Worm (Caenorhabditis elegans): ENCODE results near the gene W03G11.2.

Gene W03G11.2

ce11 chrX:12093992-12094391 lies 14.4 kb downstream of the W03G11.2 start:
- TF ChIP-seq attf-6 (GFP tag; IDR thresholded peaks at IDR 0.05) (no peak), cebp-1 (GFP tag; IDR thresholded peaks at IDR 0.05) (0 out of 2 replicates have a peak, but pooled peaks have one; percentile 45), cebp-1 (tag; optimal IDR thresholded peaks at IDR 0.05) (no peak), let-607 (tag; optimal IDR thresholded peaks at IDR 0.05) (no peak)

DNA sequence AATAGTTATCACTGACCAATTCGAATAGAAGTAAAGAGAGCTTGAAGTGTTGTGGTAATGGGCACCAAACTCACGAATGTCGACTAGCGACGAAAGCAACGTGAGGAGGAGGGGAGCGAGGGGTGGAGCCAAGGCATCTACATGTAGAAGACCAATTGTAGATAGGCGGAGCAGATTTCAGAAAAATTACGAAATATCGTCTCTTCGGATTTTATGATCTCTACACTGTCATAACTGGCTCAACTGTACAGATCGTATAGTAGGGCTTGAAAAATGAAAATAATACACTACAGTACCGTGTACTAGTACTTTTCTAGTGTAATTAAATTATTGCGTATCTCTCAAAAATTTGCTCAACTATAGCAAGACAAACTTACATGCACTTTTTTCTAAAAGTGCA lies 15.4 kb downstream of the W03G11.2 start, which contains the start of gene W03G11.4:
TSS of gene W03G11.4 (minus strand) at position 101 of the 400 bp plus-strand sequence.
- TF ChIP-seq cebp-1 (GFP tag; IDR thresholded peaks at IDR 0.05) (no peak), cebp-1 (tag; optimal IDR thresholded peaks at IDR 0.05) (no peak), madf-10 (tag; optimal IDR thresholded peaks at IDR 0.05) (no peak), K11D2.4 (GFP tag; IDR thresholded peaks at IDR 0.05) (no peak), nhr-27 (tag; optimal IDR thresholded peaks at IDR 0.05) (no peak), chd-7 (tag; optimal IDR thresholded peaks at IDR 0.05) (no peak), F49E8.2 (tag; optimal IDR thresholded peaks at IDR 0.05; ENCODE audit: insufficient read depth) (no peak), let-607 (tag; optimal IDR thresholded peaks at IDR 0.05) (no peak), snpc-3.4 (tag; optimal IDR thresholded peaks at IDR 0.05) (no peak), F52B5.7 (tag; optimal IDR thresholded peaks at IDR 0.05) (no peak), dpl-1 (GFP tag; optimal IDR thresholded peaks at IDR 0.05) (no peak), repo-1 (tag; optimal IDR thresholded peaks at IDR 0.05) (no peak)

DNA sequence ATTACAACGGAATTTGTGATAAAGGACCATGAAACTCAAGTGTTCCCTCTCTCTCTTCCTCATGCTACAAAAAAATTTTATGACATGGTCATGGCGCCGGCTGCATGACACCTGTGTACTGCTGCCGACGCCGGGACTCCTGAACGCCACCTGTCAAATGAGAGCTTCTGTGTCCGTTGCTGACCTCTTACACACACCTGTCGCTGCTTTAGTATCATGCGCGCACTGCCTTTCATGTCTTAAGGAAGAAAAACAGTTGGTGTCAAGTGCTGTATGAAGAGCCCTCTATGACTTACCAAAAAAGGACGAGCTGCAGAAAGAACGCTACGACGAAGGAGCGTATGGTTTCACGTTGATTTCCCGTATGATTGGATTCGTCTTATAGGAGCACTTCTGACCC lies 15.8 kb downstream of the W03G11.2 start:
- TF ChIP-seq snpc-3.4 (tag; optimal IDR thresholded peaks at IDR 0.05) = no peak
- no peak for TF ChIP-seq T07F8.4 (tag; optimal IDR thresholded peaks at IDR 0.05)
- TF ChIP-seq bed-1 (GFP tag; IDR thresholded peaks at IDR 0.05) = no peak
- TF ChIP-seq K11D2.4 (GFP tag; IDR thresholded peaks at IDR 0.05) = 0 out of 2 replicates have a peak, but pooled peaks have one; percentile 30

DNA sequence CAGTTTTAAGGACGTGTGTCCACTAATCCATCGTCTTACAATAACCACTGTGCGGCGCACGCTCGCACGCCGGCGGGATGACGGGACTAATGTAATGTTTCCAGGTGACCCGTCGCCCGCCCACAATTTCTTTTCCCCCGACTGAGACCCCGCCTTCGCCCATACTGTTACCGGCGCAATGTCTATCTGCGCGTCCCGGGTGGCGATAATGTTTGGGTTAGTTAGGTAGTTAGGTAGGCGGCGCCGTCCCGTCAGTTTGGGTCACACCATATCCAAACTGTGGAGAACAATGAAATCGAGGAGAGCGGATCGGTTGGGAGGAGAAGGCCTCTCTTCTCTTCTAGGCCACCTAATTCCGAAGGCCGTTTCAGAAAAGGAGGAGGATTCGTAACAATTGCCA lies 22.1 kb downstream of the W03G11.2 start:
- TF ChIP-seq dox-1 (GFP tag; IDR thresholded peaks at IDR 0.05) (0 out of 2 replicates have a peak, but pooled peaks have one; percentile 8), snpc-1.1 (tag; optimal IDR thresholded peaks at IDR 0.05; ENCODE audit: insufficient read depth) (no peak), zfh-2 (GFP tag; conservative IDR thresholded peaks at IDR 0.05) (peak; percentile 69)

DNA sequence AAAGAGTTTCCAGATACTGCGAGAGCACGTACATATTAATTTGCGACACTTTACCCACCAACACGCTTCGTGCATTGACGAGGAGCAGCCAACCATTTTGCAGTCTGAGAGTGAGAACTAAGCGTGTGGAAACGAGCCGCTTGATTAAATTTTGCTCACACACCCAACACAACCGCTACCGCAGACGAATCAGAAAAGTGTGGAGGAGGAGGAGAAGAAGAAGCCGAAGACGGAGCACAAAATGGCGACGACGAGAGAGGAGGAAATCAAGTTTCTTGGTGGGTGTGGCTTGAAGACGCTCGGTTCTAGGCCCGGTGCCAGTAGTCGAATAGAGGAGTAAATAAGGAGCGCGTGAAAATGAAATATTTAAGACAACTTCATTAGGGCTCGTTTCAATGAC lies 25.6 kb downstream of the W03G11.2 start:
- peak; percentile 61 for TF ChIP-seq zfh-2 (GFP tag; conservative IDR thresholded peaks at IDR 0.05)
- no peak for TF ChIP-seq ccch-3 (GFP tag; optimal IDR thresholded peaks at IDR 0.05)

DNA sequence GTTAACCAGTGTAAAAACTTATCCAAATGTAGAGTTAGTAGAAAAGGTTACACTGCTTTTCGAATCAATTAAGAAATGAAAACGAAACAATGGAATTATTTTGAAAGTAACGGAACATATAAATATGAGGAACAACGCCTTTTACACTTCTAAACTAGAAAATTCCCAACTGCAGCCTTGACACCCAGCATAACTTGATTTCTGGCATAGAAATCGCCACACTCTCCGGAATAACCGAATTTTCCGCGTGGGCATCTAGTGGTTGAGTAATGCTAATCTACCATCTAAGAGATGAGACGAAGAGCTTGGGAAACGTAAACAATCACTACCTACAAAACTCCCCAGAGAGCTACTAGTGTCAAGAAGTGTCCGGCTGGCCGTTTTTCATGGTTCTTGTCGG lies 27.2 kb downstream of the W03G11.2 start:
- TF ChIP-seq Y53G8AR.9 (GFP tag; conservative IDR thresholded peaks at IDR 0.05) = no peak
- no peak for TF ChIP-seq ztf-18 (tag; optimal IDR thresholded peaks at IDR 0.05)
- no peak for TF ChIP-seq dox-1 (GFP tag; IDR thresholded peaks at IDR 0.05)
- no peak for TF ChIP-seq hmg-20 (GFP tag; IDR thresholded peaks at IDR 0.05)
- no peak for TF ChIP-seq cebp-2 (GFP tag; IDR thresholded peaks at IDR 0.05)
- TF ChIP-seq T07F8.4 (tag; optimal IDR thresholded peaks at IDR 0.05) = no peak
- TF ChIP-seq ztf-3 (GFP tag; optimal IDR thresholded peaks at IDR 0.05) = no peak
- no peak for TF ChIP-seq hsf-1 (GFP tag; IDR thresholded peaks at IDR 0.05)
- TF ChIP-seq nhr-120 (GFP tag; IDR thresholded peaks at IDR 0.05) = no peak
- no peak for TF ChIP-seq hrde-1 (tag; optimal IDR thresholded peaks at IDR 0.05; ENCODE audit: borderline replicate concordance)
- TF ChIP-seq madf-3 (GFP tag; IDR thresholded peaks at IDR 0.05) = no peak
- no peak for TF ChIP-seq F52B5.7 (tag; optimal IDR thresholded peaks at IDR 0.05)
- TF ChIP-seq D2030.7 (GFP tag; IDR thresholded peaks at IDR 0.05) = no peak
- no peak for TF ChIP-seq egrh-3 (GFP tag; IDR thresholded peaks at IDR 0.05)

All from whole organism, young adult.